Worm (Caenorhabditis elegans) whole organism, L3 larva: Measurements from ENCODE around the gene C04A11.2.
A peak's percentile ranks its signal among the peaks of the same experiment; 100 is the strongest.

Experiments used
- R02D3.7 ChIP-seq: fragments of 150-350 bp; optimal IDR thresholded peaks from 2 replicates; lab custom pipeline; 2014; ENCODE audit warnings: missing biosample characterization, missing genetic modification characterization
- ceh-28 ChIP-seq: fragments of 150-350 bp; optimal IDR thresholded peaks from 2 replicates; lab custom pipeline; 2014; ENCODE audit warnings: missing biosample characterization, missing genetic modification reagents, missing genetic modification characterization
- ceh-9 ChIP-seq: sonication (generic microtip); optimal IDR thresholded peaks from 2 replicates; lab custom pipeline; 2018; ENCODE audit warnings: missing biosample characterization, missing genetic modification characterization
- egl-27 ChIP-seq: sonication (generic microtip); optimal IDR thresholded peaks from 4 replicates; lab custom pipeline; 2017; ENCODE audit warnings: missing biosample characterization, missing genetic modification reagents, missing genetic modification characterization
- egl-5 ChIP-seq: fragments of 150-350 bp; optimal IDR thresholded peaks from 2 replicates; lab custom pipeline; 2017; ENCODE audit warnings: missing biosample characterization, missing genetic modification reagents, missing genetic modification characterization, inconsistent platforms
- elt-2 ChIP-seq: sonication (generic microtip); optimal IDR thresholded peaks from 2 replicates; lab custom pipeline; 2016; ENCODE audit warnings: missing genetic modification reagents, mild to moderate bottlenecking, missing genetic modification characterization, missing compliant biosample characterization
- eor-1 ChIP-seq, 2 experiments: fragments of 150-350 bp; optimal IDR thresholded peaks; 2 replicates each; lab custom pipeline; 2014 to 2018; ENCODE audit warnings: missing biosample characterization in 2 of 2, missing genetic modification characterization in 2 of 2
- fkh-2 ChIP-seq: fragments of 150-350 bp; optimal IDR thresholded peaks from 2 replicates; lab custom pipeline; 2014; ENCODE audit warnings: missing biosample characterization, missing genetic modification reagents, missing genetic modification characterization
- fos-1 ChIP-seq: fragments of 150-350 bp; optimal IDR thresholded peaks from 2 replicates; lab custom pipeline; 2014; ENCODE audit warnings: missing biosample characterization, missing genetic modification characterization
- hmg-11 ChIP-seq: sonication (generic microtip); optimal IDR thresholded peaks from 2 replicates; lab custom pipeline; 2016; ENCODE audit warnings: missing genetic modification characterization, missing compliant biosample characterization
- jun-1 ChIP-seq: fragments of 150-350 bp; optimal IDR thresholded peaks from 2 replicates; lab custom pipeline; 2014; ENCODE audit warnings: missing biosample characterization, missing genetic modification reagents, missing genetic modification characterization
- lin-39 ChIP-seq: fragments of 150-350 bp; optimal IDR thresholded peaks from 2 replicates; lab custom pipeline; 2018; ENCODE audit warnings: missing biosample characterization, missing genetic modification reagents, missing genetic modification characterization
- mdl-1 ChIP-seq: fragments of 150-350 bp; optimal IDR thresholded peaks from 2 replicates; lab custom pipeline; 2014; ENCODE audit warnings: missing biosample characterization, missing genetic modification characterization
- mml-1 ChIP-seq: fragments of 150-350 bp; sonication (generic microtip); optimal IDR thresholded peaks from 3 replicates; lab custom pipeline; 2014; ENCODE audit warnings: missing biosample characterization, missing genetic modification characterization
- nfya-1 ChIP-seq: sonication (generic microtip); optimal IDR thresholded peaks from 2 replicates; lab custom pipeline; 2017; ENCODE audit warnings: missing genetic modification characterization, mild to moderate bottlenecking, missing compliant biosample characterization, antibody characterized with exemption, moderate library complexity; ENCODE audit not compliant: insufficient read depth
- nhr-23 ChIP-seq: fragments of 150-350 bp; optimal IDR thresholded peaks from 2 replicates; lab custom pipeline; 2014; ENCODE audit warnings: missing biosample characterization, missing genetic modification reagents, missing genetic modification characterization
- nhr-25 ChIP-seq: sonication (generic microtip); optimal IDR thresholded peaks from 2 replicates; lab custom pipeline; 2017; ENCODE audit warnings: missing biosample characterization, missing genetic modification characterization
- nhr-28 ChIP-seq: fragments of 150-350 bp; optimal IDR thresholded peaks from 2 replicates; lab custom pipeline; 2014; ENCODE audit warnings: missing biosample characterization, missing genetic modification characterization
- nhr-43 ChIP-seq: sonication (generic microtip); optimal IDR thresholded peaks from 2 replicates; lab custom pipeline; 2016; ENCODE audit warnings: mild to moderate bottlenecking, missing genetic modification characterization, missing compliant biosample characterization; ENCODE audit not compliant: poor library complexity, severe bottlenecking
- nhr-77 ChIP-seq: fragments of 150-350 bp; optimal IDR thresholded peaks from 2 replicates; lab custom pipeline; 2014; ENCODE audit warnings: missing biosample characterization, missing genetic modification characterization
- pha-4 ChIP-seq: fragments of 150-350 bp; optimal IDR thresholded peaks from 2 replicates; lab custom pipeline; 2014; ENCODE audit warnings: missing biosample characterization, missing genetic modification reagents, missing genetic modification characterization
- pqm-1 ChIP-seq: fragments of 150-350 bp; optimal IDR thresholded peaks from 2 replicates; lab custom pipeline; 2017; ENCODE audit warnings: missing biosample characterization, missing genetic modification characterization, inconsistent platforms
- skn-1 ChIP-seq: fragments of 150-350 bp; optimal IDR thresholded peaks from 2 replicates; lab custom pipeline; 2014; ENCODE audit warnings: missing biosample characterization, missing genetic modification characterization
- snpc-4 ChIP-seq: fragments of 150-350 bp; optimal IDR thresholded peaks from 2 replicates; lab custom pipeline; 2014; ENCODE audit warnings: missing biosample characterization, missing genetic modification characterization
- tbx-2 ChIP-seq: sonication (generic microtip); optimal IDR thresholded peaks from 2 replicates; lab custom pipeline; 2016; ENCODE audit warnings: mild to moderate bottlenecking, missing genetic modification characterization, missing compliant biosample characterization
- unc-39 ChIP-seq: sonication (generic microtip); optimal IDR thresholded peaks from 4 replicates; lab custom pipeline; 2017; ENCODE audit warnings: missing biosample characterization, missing genetic modification characterization

The C04A11.2 gene

ce11 chrX:13687111-13687512 lies 18.5 kb upstream of the C04A11.2 start (continued):
- TF ChIP-seq egl-5 (tag; lab: Kevin White, UChicago) (peak; percentile 75), ceh-28 (tag; lab: Kevin White, UChicago) (peak; percentile 49), eor-1 (tag; optimal IDR thresholded peaks at IDR 0.05; lab: Kevin White, UChicago) (no peak), ceh-9 (tag; lab: Kevin White, UChicago) (no peak), mml-1 (tag; lab: Kevin White, UChicago) (no peak), pha-4 (tag; lab: Kevin White, UChicago) (peak; percentile 20), R02D3.7 (tag; lab: Kevin White, UChicago) (peak; percentile 36)

ce11 chrX:13685725-13686124 lies 17.1 kb upstream of the C04A11.2 start:
- TF ChIP-seq pha-4 (tag; lab: Kevin White, UChicago): peak; percentile 36
- TF ChIP-seq pqm-1: peak; percentile 80
- no peak for TF ChIP-seq fkh-2 (tag; lab: Kevin White, UChicago)
- TF ChIP-seq fos-1 (tag; lab: Kevin White, UChicago): no peak
- TF ChIP-seq elt-2 (tag; lab: Kevin White, UChicago): peak; percentile 64
- no peak for TF ChIP-seq eor-1 (tag; optimal IDR thresholded peaks at IDR 0.05; lab: Kevin White, UChicago)
- TF ChIP-seq tbx-2 (tag; lab: Kevin White, UChicago): no peak
- TF ChIP-seq jun-1: peak; percentile 59
- no peak for TF ChIP-seq mdl-1 (tag; lab: Kevin White, UChicago)
- no peak for TF ChIP-seq hmg-11 (tag; lab: Kevin White, UChicago)

- TF ChIP-seq unc-39 (no peak), hmg-11 (tag; lab: Kevin White, UChicago) (no peak), ceh-9 (tag; lab: Kevin White, UChicago) (no peak), ceh-28 (tag; lab: Kevin White, UChicago) (no peak)
Measured at ce11 chrX:13676892-13677291, 8.3 kb upstream of the C04A11.2 start, which contains the start of gene gck-4. Gene gck-4 (plus strand): TSS chrX:13677192.

- TF ChIP-seq mdl-1 (tag; lab: Kevin White, UChicago) (no peak), pha-4 (tag; lab: Kevin White, UChicago) (peak; percentile 37), elt-2 (tag; lab: Kevin White, UChicago) (peak; percentile 40), nhr-25 (tag; lab: Kevin White, UChicago) (peak; percentile 7), nhr-23 (tag; lab: Kevin White, UChicago) (peak; percentile 51), nhr-77 (tag; lab: Kevin White, UChicago) (no peak), jun-1 (peak; percentile 13)
- TF ChIP-seq, all 47 proteins: peak for 5
Measured at ce11 chrX:13675444-13675843, 6.8 kb upstream of the C04A11.2 start.

- TF ChIP-seq pqm-1 (peak; percentile 56), nhr-43 (tag; lab: Kevin White, UChicago) (no peak), snpc-4 (tag; lab: Kevin White, UChicago) (peak; percentile 1), pha-4 (tag; lab: Kevin White, UChicago) (peak; percentile 24), elt-2 (tag; lab: Kevin White, UChicago) (peak; percentile 73)
Measured at ce11 chrX:13672622-13673021, 4.0 kb upstream of the C04A11.2 start.

ce11 chrX:13670966-13671365 lies 2.3 kb upstream of the C04A11.2 start:
- TF ChIP-seq nhr-28 (tag; lab: Kevin White, UChicago) (no peak), skn-1 (tag; lab: Kevin White, UChicago) (no peak), lin-39 (tag; lab: Kevin White, UChicago) (peak; percentile 44), nhr-77 (tag; lab: Kevin White, UChicago) (no peak), ceh-28 (tag; lab: Kevin White, UChicago) (no peak)

- peak; percentile 43 for TF ChIP-seq pqm-1
- peak; percentile 12 for TF ChIP-seq jun-1
- no peak for TF ChIP-seq skn-1 (tag; lab: Kevin White, UChicago)
- peak; percentile 54 for TF ChIP-seq ceh-28 (tag; lab: Kevin White, UChicago)
- TF ChIP-seq egl-27 (tag; lab: Kevin White, UChicago): no peak
- peak; percentile 71 for TF ChIP-seq elt-2 (tag; lab: Kevin White, UChicago)
- peak; percentile 4 for TF ChIP-seq hmg-11 (tag; lab: Kevin White, UChicago)
- no peak for TF ChIP-seq nhr-28 (tag; lab: Kevin White, UChicago)
- peak; percentile 41 for TF ChIP-seq nfya-1 (tag; lab: Kevin White, UChicago)
- TF ChIP-seq pha-4 (tag; lab: Kevin White, UChicago): peak; percentile 96
- TF ChIP-seq, all 47 proteins: peak for 7
Measured at ce11 chrX:13669641-13670040, 1.0 kb upstream of the C04A11.2 start.
